Fruit fly (Drosophila melanogaster): ENCODE measurements around the gene CG7017.

Gene CG7017

DNA sequence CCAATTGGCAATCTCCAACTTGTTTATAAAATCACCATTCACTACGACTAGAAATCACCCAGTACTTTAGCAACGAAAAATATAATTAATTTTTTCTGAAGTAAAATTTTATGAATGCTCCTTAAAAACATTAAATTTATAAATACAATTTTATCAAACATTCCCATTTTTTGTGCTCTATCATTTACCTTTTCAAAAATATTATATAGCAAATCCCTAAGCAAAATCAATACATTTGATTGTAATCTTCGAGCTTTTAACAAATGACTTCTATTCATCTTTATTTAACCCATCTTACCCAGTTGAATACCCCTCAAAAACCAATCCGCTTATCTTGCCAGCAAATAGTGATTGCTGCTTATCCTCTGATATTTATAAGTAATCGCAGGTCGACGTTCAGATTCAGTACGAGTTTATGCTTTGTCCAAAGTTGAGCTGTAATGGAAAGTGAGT is 9.5 kb upstream of the CG7017 start, which contains the start of gene CG17145 (continued):
- TF ChIP-seq tll (GFP tag; optimal IDR thresholded peaks at IDR 0.05) (no peak), Nf-YC (tag; optimal IDR thresholded peaks at IDR 0.05) (peak; percentile 25), fd3F (GFP tag; optimal IDR thresholded peaks at IDR 0.05) (peak; percentile 7), Hr3 (GFP tag; optimal IDR thresholded peaks at IDR 0.05) (no peak), CG17385 (GFP tag; optimal IDR thresholded peaks at IDR 0.05) (peak; percentile 39), CG2889 (GFP tag; IDR thresholded peaks at IDR 0.05) (no peak), CrebB (tag; optimal IDR thresholded peaks at IDR 0.05) (no peak), wdn (GFP tag; IDR thresholded peaks at IDR 0.05) (no peak), Hand (GFP tag; optimal IDR thresholded peaks at IDR 0.05) (peak; percentile 50), Oli (tag; optimal IDR thresholded peaks at IDR 0.05) (peak; percentile 18), BtbVII (GFP tag; optimal IDR thresholded peaks at IDR 0.05) (peak; percentile 6), dysf (GFP tag; IDR thresholded peaks at IDR 0.05) (peak; percentile 54; the same call in 2 of the 3 replicates), Hmr (GFP tag; optimal IDR thresholded peaks at IDR 0.05) (peak; percentile 65), lmd (GFP tag; IDR thresholded peaks at IDR 0.05) (peak; percentile 5; the same call in 1 of the 2 replicates), CG10209 (GFP tag; optimal IDR thresholded peaks at IDR 0.05) (peak; percentile 24), CG18764 (GFP tag; optimal IDR thresholded peaks at IDR 0.05) (no peak), Fer1 (GFP tag; optimal IDR thresholded peaks at IDR 0.05) (peak; percentile 49), CG2678 (tag; optimal IDR thresholded peaks at IDR 0.05) (peak; percentile 63), CG12659 (GFP tag; optimal IDR thresholded peaks at IDR 0.05) (peak; percentile 38), grau (tag; optimal IDR thresholded peaks at IDR 0.05) (peak; percentile 64), exex (tag; optimal IDR thresholded peaks at IDR 0.05) (peak; percentile 60), CG32532 (GFP tag; IDR thresholded peaks at IDR 0.05) (0 out of 2 replicates have a peak, but pooled peaks have one; percentile 16), Drgx (GFP tag; IDR thresholded peaks at IDR 0.05) (no peak)

- TF ChIP-seq D19B (GFP tag; optimal IDR thresholded peaks at IDR 0.05), result no peak
- TF ChIP-seq ken (GFP tag; IDR thresholded peaks at IDR 0.05), result no peak
- TF ChIP-seq ind (GFP tag; optimal IDR thresholded peaks at IDR 0.05), result no peak
- TF ChIP-seq CG12155 (GFP tag; optimal IDR thresholded peaks at IDR 0.05), result peak; percentile 67
- peak; percentile 6 for TF ChIP-seq stwl (tag; optimal IDR thresholded peaks at IDR 0.05)
- TF ChIP-seq mam (GFP tag; optimal IDR thresholded peaks at IDR 0.05), result no peak
- no peak; the same call in 1 of the 2 replicates for TF ChIP-seq amos (GFP tag; IDR thresholded peaks at IDR 0.05; ENCODE audit: partially characterized antibody)
- TF ChIP-seq Dp (GFP tag; optimal IDR thresholded peaks at IDR 0.05), result peak; percentile 41
- peak; percentile 55 for TF ChIP-seq CG16863 (GFP tag; optimal IDR thresholded peaks at IDR 0.05)
- TF ChIP-seq E2f2 (GFP tag; IDR thresholded peaks at IDR 0.05), result peak; percentile 44
- TF ChIP-seq Myb (GFP tag; optimal IDR thresholded peaks at IDR 0.05), result peak; percentile 84
- TF ChIP-seq BEAF-32 (GFP tag; optimal IDR thresholded peaks at IDR 0.05), result peak; percentile 30
Measured at dm6 chr3L:20220918-20221317, 9.0 kb upstream of the CG7017 start.

DNA sequence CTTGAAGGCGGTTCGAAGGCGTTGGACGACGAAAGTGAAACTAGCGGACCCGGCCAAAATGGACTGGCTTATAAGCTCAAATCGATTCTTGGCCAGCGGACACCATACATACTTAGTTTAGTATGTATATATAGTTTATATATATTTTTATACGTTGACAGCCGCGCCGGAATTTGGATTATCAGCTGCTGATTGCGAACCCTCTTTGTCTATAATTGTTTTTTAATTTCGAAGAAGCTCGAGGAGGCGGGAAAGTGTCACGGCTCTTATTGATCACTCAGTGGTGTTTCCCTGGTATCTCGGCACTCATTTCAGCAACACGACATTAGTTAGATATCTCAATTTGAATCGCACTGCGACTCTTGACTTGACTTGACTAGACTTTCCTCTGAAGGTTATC is 8.5 kb upstream of the CG7017 start, which contains the start of gene CG6933:
Gene CG6933, minus strand, starts transcription at position 47 of the 400 bp plus-strand sequence.
- no peak for TF ChIP-seq CG7372 (GFP tag; IDR thresholded peaks at IDR 0.05)
- peak; percentile 98 for TF ChIP-seq exex (tag; optimal IDR thresholded peaks at IDR 0.05)
- TF ChIP-seq Lim3 (GFP tag; IDR thresholded peaks at IDR 0.05), result no peak
- TF ChIP-seq sd (tag; optimal IDR thresholded peaks at IDR 0.05), result peak; percentile 70
- no peak for TF ChIP-seq tx (GFP tag; optimal IDR thresholded peaks at IDR 0.05)
- no peak for TF ChIP-seq CG32772 (GFP tag; IDR thresholded peaks at IDR 0.05)
- no peak for TF ChIP-seq chn (GFP tag; optimal IDR thresholded peaks at IDR 0.05)
- TF ChIP-seq Dll (GFP tag; IDR thresholded peaks at IDR 0.05; ENCODE audit: partially characterized antibody), result no peak
- no peak for TF ChIP-seq CG15073 (GFP tag; optimal IDR thresholded peaks at IDR 0.05)
- TF ChIP-seq Tbp (GFP tag; optimal IDR thresholded peaks at IDR 0.05), result no peak

All from whole organism, embryonic.